Worm (Caenorhabditis elegans) whole organism, mixed stage, embryonic: ENCODE data around the gene daf-12.

Source experiments
- M03D4.4 ChIP-seq: sonication (generic microtip); optimal IDR thresholded peaks from 2 replicates; lab custom pipeline; 2017; ENCODE audit warnings: mild to moderate bottlenecking, missing genetic modification characterization, missing compliant biosample characterization
- blmp-1 ChIP-seq: fragments of 150-350 bp; optimal IDR thresholded peaks from 2 replicates; lab custom pipeline; 2014; ENCODE audit warnings: missing biosample characterization, missing genetic modification characterization
- ceh-39 ChIP-seq: fragments of 150-350 bp; optimal IDR thresholded peaks from 2 replicates; lab custom pipeline; 2014; ENCODE audit warnings: missing biosample characterization, missing genetic modification characterization
- ceh-43 ChIP-seq: fragments of 200-800 bp; sonication (Bioruptor generic); optimal IDR thresholded peaks from 2 replicates; lab custom pipeline; 2018; ENCODE audit warnings: mild to moderate bottlenecking, missing genetic modification characterization, moderate library complexity, missing compliant biosample characterization
- ceh-83 ChIP-seq: fragments of 200-800 bp; sonication (Bioruptor generic); optimal IDR thresholded peaks from 2 replicates; lab custom pipeline; 2018; ENCODE audit warnings: mild to moderate bottlenecking, missing genetic modification characterization, missing compliant biosample characterization
- ces-1 ChIP-seq: fragments of 150-350 bp; optimal IDR thresholded peaks from 2 replicates; lab custom pipeline; 2014; ENCODE audit warnings: missing biosample characterization, missing genetic modification reagents, missing genetic modification characterization
- drap-1 ChIP-seq: fragments of 200-800 bp; sonication (Bioruptor generic); optimal IDR thresholded peaks from 3 replicates; lab custom pipeline; 2018; ENCODE audit warnings: mild to moderate bottlenecking, missing genetic modification characterization, missing compliant biosample characterization
- elt-1 ChIP-seq: sonication (generic microtip); optimal IDR thresholded peaks from 2 replicates; lab custom pipeline; 2017; ENCODE audit warnings: missing genetic modification characterization, mild to moderate bottlenecking, missing compliant biosample characterization, antibody characterized with exemption, moderate library complexity, borderline replicate concordance; ENCODE audit not compliant: insufficient read depth
- elt-3 ChIP-seq: fragments of 150-350 bp; optimal IDR thresholded peaks from 2 replicates; lab custom pipeline; 2014; ENCODE audit warnings: missing biosample characterization, missing genetic modification characterization
- flh-1 ChIP-seq: fragments of 200-800 bp; sonication (Bioruptor generic); optimal IDR thresholded peaks from 2 replicates; lab custom pipeline; 2018; ENCODE audit warnings: mild to moderate bottlenecking, missing genetic modification characterization, moderate library complexity, missing compliant biosample characterization
- ham-2 ChIP-seq: fragments of 200-800 bp; sonication (Bioruptor generic); optimal IDR thresholded peaks from 2 replicates; lab custom pipeline; 2018; ENCODE audit warnings: mild to moderate bottlenecking, missing genetic modification characterization, missing compliant biosample characterization
- hlh-1 ChIP-seq: fragments of 150-350 bp; optimal IDR thresholded peaks from 2 replicates; lab custom pipeline; 2014; ENCODE audit warnings: missing biosample characterization, missing genetic modification reagents, missing genetic modification characterization
- lin-13 ChIP-seq: fragments of 150-350 bp; optimal IDR thresholded peaks from 2 replicates; lab custom pipeline; 2014; ENCODE audit warnings: missing biosample characterization, missing genetic modification characterization
- lin-32 ChIP-seq: fragments of 200-800 bp; sonication (Bioruptor generic); optimal IDR thresholded peaks from 2 replicates; lab custom pipeline; 2018; ENCODE audit warnings: mild to moderate bottlenecking, missing genetic modification characterization, missing compliant biosample characterization
- lsy-2 ChIP-seq: fragments of 150-350 bp; optimal IDR thresholded peaks from 2 replicates; lab custom pipeline; 2014; ENCODE audit warnings: missing biosample characterization, missing genetic modification characterization
- mab-5 ChIP-seq: fragments of 150-350 bp; optimal IDR thresholded peaks from 2 replicates; lab custom pipeline; 2014; ENCODE audit warnings: missing biosample characterization, missing genetic modification characterization
- mep-1 ChIP-seq: fragments of 150-350 bp; optimal IDR thresholded peaks from 2 replicates; lab custom pipeline; 2017; ENCODE audit warnings: missing biosample characterization, missing genetic modification reagents, missing genetic modification characterization, inconsistent platforms
- mls-2 ChIP-seq: sonication (generic microtip); optimal IDR thresholded peaks from 2 replicates; lab custom pipeline; 2016; ENCODE audit warnings: mild to moderate bottlenecking, missing genetic modification characterization, moderate library complexity, missing compliant biosample characterization
- nhr-12 ChIP-seq: fragments of 150-350 bp; optimal IDR thresholded peaks from 2 replicates; lab custom pipeline; 2014; ENCODE audit warnings: missing biosample characterization, missing genetic modification characterization
- nhr-2 ChIP-seq: fragments of 150-350 bp; optimal IDR thresholded peaks from 2 replicates; lab custom pipeline; 2014; ENCODE audit warnings: missing biosample characterization, missing genetic modification characterization
- nhr-237 ChIP-seq: fragments of 150-350 bp; optimal IDR thresholded peaks from 2 replicates; lab custom pipeline; 2014; ENCODE audit warnings: missing biosample characterization, missing genetic modification characterization
- nhr-28 ChIP-seq: fragments of 150-350 bp; optimal IDR thresholded peaks from 2 replicates; lab custom pipeline; 2014; ENCODE audit warnings: missing biosample characterization, missing genetic modification characterization
- nhr-76 ChIP-seq: sonication (generic microtip); optimal IDR thresholded peaks from 2 replicates; lab custom pipeline; 2017; ENCODE audit warnings: missing biosample characterization, missing genetic modification characterization
- pha-4 ChIP-seq: fragments of 150-350 bp; optimal IDR thresholded peaks from 2 replicates; lab custom pipeline; 2018; ENCODE audit warnings: missing biosample characterization, missing genetic modification reagents, missing genetic modification characterization
- sem-2 ChIP-seq: fragments of 200-800 bp; sonication (Bioruptor generic); optimal IDR thresholded peaks from 2 replicates; lab custom pipeline; 2018; ENCODE audit warnings: mild to moderate bottlenecking, missing genetic modification characterization, missing compliant biosample characterization
- snpc-4 ChIP-seq: fragments of 150-350 bp; optimal IDR thresholded peaks from 2 replicates; lab custom pipeline; 2014; ENCODE audit warnings: missing biosample characterization, missing genetic modification characterization
- unc-120 ChIP-seq: sonication (generic microtip); optimal IDR thresholded peaks from 2 replicates; lab custom pipeline; 2017; ENCODE audit warnings: missing genetic modification characterization, missing compliant biosample characterization; ENCODE audit not compliant: poor library complexity, severe bottlenecking
- unc-62 ChIP-seq: fragments of 150-350 bp; optimal IDR thresholded peaks from 2 replicates; lab custom pipeline; 2014; ENCODE audit warnings: missing biosample characterization, missing genetic modification reagents, missing genetic modification characterization
- zip-8 ChIP-seq: fragments of 150-350 bp; optimal IDR thresholded peaks from 2 replicates; lab custom pipeline; 2014; ENCODE audit warnings: missing biosample characterization, missing genetic modification characterization
- ztf-11 ChIP-seq: fragments of 150-350 bp; optimal IDR thresholded peaks from 2 replicates; lab custom pipeline; 2014; ENCODE audit warnings: missing biosample characterization, missing genetic modification characterization

The daf-12 gene

ce11 chrX:10629117-10629516 is 6.6 kb upstream of the daf-12 start:
- TF ChIP-seq zip-8 (tag; lab: Kevin White, UChicago) (no peak), ceh-39 (no peak), unc-120 (tag; lab: Kevin White, UChicago) (no peak), sem-2 (no peak), unc-62 (peak; percentile 29), ceh-83 (GFP tag; lab: Kevin White, UChicago) (no peak), ztf-11 (tag; lab: Kevin White, UChicago) (no peak), lsy-2 (tag; lab: Kevin White, UChicago) (no peak), nhr-2 (tag; lab: Kevin White, UChicago) (peak; percentile 87), mab-5 (tag; lab: Kevin White, UChicago) (no peak), ceh-43 (GFP tag; lab: Kevin White, UChicago) (no peak), elt-1 (tag; lab: Kevin White, UChicago) (no peak), hlh-1 (tag; lab: Kevin White, UChicago) (peak; percentile 27)

ce11 chrX:10630059-10630791 is 5.5 kb upstream of the daf-12 start:
- TF ChIP-seq flh-1 (no peak), lin-32 (GFP tag; lab: Kevin White, UChicago) (no peak), nhr-28 (tag; lab: Kevin White, UChicago) (no peak), mls-2 (no peak), nhr-12 (tag; lab: Kevin White, UChicago) (no peak)
- TF ChIP-seq, all 35 proteins: peak for 0

ce11 chrX:10630952-10631351 is 4.8 kb upstream of the daf-12 start:
- TF ChIP-seq nhr-237 (tag; lab: Kevin White, UChicago), result no peak
- no peak for TF ChIP-seq unc-62
- no peak for TF ChIP-seq nhr-76 (tag; lab: Kevin White, UChicago)
- no peak for TF ChIP-seq flh-1
- TF ChIP-seq elt-1 (tag; lab: Kevin White, UChicago), result no peak
- no peak for TF ChIP-seq blmp-1 (tag; lab: Kevin White, UChicago)
- TF ChIP-seq M03D4.4 (tag; lab: Kevin White, UChicago), result no peak
- no peak for TF ChIP-seq ceh-43 (GFP tag; lab: Kevin White, UChicago)
- TF ChIP-seq lsy-2 (tag; lab: Kevin White, UChicago), result no peak
- TF ChIP-seq hlh-1 (tag; lab: Kevin White, UChicago), result no peak
- TF ChIP-seq elt-3 (tag; lab: Kevin White, UChicago), result no peak

- no peak for TF ChIP-seq lsy-2 (tag; lab: Kevin White, UChicago)
- TF ChIP-seq drap-1 (GFP tag; lab: Kevin White, UChicago), result no peak
- no peak for TF ChIP-seq ceh-83 (GFP tag; lab: Kevin White, UChicago)
- TF ChIP-seq pha-4 (tag; lab: Kevin White, UChicago), result no peak
Measured at ce11 chrX:10631873-10632272, 3.8 kb upstream of the daf-12 start.

ce11 chrX:10637048-10637928 is 1.6 kb downstream of the daf-12 start:
- TF ChIP-seq ham-2 (GFP tag; lab: Kevin White, UChicago), result peak; percentile 94
- peak; percentile 13 for TF ChIP-seq drap-1 (GFP tag; lab: Kevin White, UChicago)
- TF ChIP-seq lin-13 (tag; lab: Kevin White, UChicago), result no peak
- TF ChIP-seq nhr-2 (tag; lab: Kevin White, UChicago), result no peak
- peak; percentile 30 for TF ChIP-seq pha-4 (tag; lab: Kevin White, UChicago)
- TF ChIP-seq hlh-1 (tag; lab: Kevin White, UChicago), result no peak
- peak; percentile 44 for TF ChIP-seq unc-62
- TF ChIP-seq mep-1 (tag; lab: Kevin White, UChicago), result peak; percentile 62
- peak; percentile 34 for TF ChIP-seq ces-1
- no peak for TF ChIP-seq M03D4.4 (tag; lab: Kevin White, UChicago)
- TF ChIP-seq ceh-83 (GFP tag; lab: Kevin White, UChicago), result no peak
- no peak for TF ChIP-seq snpc-4 (tag; lab: Kevin White, UChicago)
- peak; percentile 61 for TF ChIP-seq unc-120 (tag; lab: Kevin White, UChicago)
- TF ChIP-seq nhr-76 (tag; lab: Kevin White, UChicago), result no peak
- TF ChIP-seq nhr-237 (tag; lab: Kevin White, UChicago), result peak; percentile 59
